Fruit fly (Drosophila melanogaster): Measurements from ENCODE around the gene CG43993.

DNA sequence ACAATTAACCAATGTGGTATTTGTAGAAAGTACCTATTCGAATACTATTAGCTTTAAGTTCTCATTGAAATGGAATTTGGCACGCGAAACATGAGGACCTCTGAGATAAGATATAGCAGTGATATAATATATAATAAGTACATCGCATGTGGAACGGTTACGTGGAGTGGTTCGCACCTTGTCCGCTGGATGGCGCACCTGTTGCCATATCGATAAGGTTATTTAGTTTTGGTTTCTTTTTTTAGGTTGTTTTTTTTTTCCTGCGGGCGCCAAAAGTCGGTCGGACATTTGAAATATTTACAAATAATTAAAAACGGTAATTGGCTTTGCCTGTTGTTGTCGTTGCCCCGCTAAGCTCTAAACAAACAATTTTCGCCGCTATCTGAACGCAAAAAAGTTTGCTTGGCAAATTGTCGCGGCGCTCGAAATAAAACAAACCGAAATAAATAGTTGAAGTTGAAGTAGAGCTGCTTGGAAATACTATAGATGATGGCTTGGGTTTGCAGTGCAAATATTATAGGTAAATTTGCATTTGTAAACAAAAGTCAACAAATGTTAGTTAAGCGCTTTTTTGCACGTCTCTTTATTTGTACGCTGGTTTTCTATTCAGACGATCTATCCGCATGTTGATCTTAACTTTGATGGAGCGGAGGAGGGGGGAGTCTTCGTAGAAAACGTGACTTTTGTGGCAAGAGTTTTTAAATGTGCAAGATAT is 17.4 kb downstream of the CG43993 start:
- TF ChIP-seq usp (GFP tag; optimal IDR thresholded peaks at IDR 0.05) (no peak), psq (optimal IDR thresholded peaks at IDR 0.05) (no peak), CG8478 (optimal IDR thresholded peaks at IDR 0.05) (no peak), EcR (GFP tag; optimal IDR thresholded peaks at IDR 0.05) (no peak)
